Worm (Caenorhabditis elegans) whole organism, L3 larva: ENCODE results near the gene clec-221.

ENCODE experiments used
- ceh-28 ChIP-seq: fragments of 150-350 bp; optimal IDR thresholded peaks from 2 replicates; lab custom pipeline; 2014; ENCODE audit warnings: missing biosample characterization, missing genetic modification reagents, missing genetic modification characterization
- fkh-10 ChIP-seq: sonication (generic microtip); optimal IDR thresholded peaks from 2 replicates; lab custom pipeline; 2017; ENCODE audit warnings: missing biosample characterization, missing genetic modification reagents, missing genetic modification characterization
- fos-1 ChIP-seq: fragments of 150-350 bp; optimal IDR thresholded peaks from 2 replicates; lab custom pipeline; 2014; ENCODE audit warnings: missing biosample characterization, missing genetic modification characterization
- lin-39 ChIP-seq: fragments of 150-350 bp; optimal IDR thresholded peaks from 2 replicates; lab custom pipeline; 2018; ENCODE audit warnings: missing biosample characterization, missing genetic modification reagents, missing genetic modification characterization
- nhr-23 ChIP-seq: fragments of 150-350 bp; optimal IDR thresholded peaks from 2 replicates; lab custom pipeline; 2014; ENCODE audit warnings: missing biosample characterization, missing genetic modification reagents, missing genetic modification characterization
- nhr-237 ChIP-seq: fragments of 150-350 bp; optimal IDR thresholded peaks from 2 replicates; lab custom pipeline; 2014; ENCODE audit warnings: missing biosample characterization, missing genetic modification characterization
- pha-4 ChIP-seq: fragments of 150-350 bp; optimal IDR thresholded peaks from 2 replicates; lab custom pipeline; 2014; ENCODE audit warnings: missing biosample characterization, missing genetic modification reagents, missing genetic modification characterization
- unc-39 ChIP-seq: sonication (generic microtip); optimal IDR thresholded peaks from 4 replicates; lab custom pipeline; 2017; ENCODE audit warnings: missing biosample characterization, missing genetic modification characterization
- unc-62 ChIP-seq: fragments of 150-350 bp; sonication (generic microtip); optimal IDR thresholded peaks from 4 replicates; lab custom pipeline; 2014; ENCODE audit warnings: missing biosample characterization, missing genetic modification reagents, missing genetic modification characterization
- ztf-4 ChIP-seq: fragments of 150-350 bp; optimal IDR thresholded peaks from 2 replicates; lab custom pipeline; 2014; ENCODE audit warnings: missing biosample characterization, missing genetic modification characterization

DNA sequence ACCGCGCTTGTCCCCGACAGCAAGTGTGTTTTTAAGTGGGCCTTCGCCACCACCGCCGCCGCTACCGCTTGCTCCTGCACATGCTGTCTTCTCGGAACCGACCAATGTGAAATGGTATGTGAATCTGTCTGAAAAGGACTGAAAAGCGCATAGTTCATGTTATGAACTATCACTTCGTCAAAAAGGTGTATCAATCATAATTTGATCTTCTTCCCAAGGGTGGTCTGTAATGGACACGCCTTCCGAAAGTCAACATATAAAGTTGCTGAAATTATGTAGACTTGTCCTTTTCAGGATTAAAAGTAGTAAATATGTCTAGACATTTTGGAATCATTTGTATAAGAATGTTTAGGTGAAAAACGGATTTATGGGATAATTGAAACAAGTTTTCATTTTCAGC lies 12.1 kb downstream of the clec-221 start, which contains the start of gene zip-9:
- TF ChIP-seq pha-4 (tag; lab: Kevin White, UChicago), result no peak
- no peak for TF ChIP-seq unc-62 (GFP tag; lab: Kevin White, UChicago)
- no peak for TF ChIP-seq ceh-28
- no peak for TF ChIP-seq lin-39
- no peak for TF ChIP-seq nhr-237 (tag; lab: Kevin White, UChicago)
- no peak for TF ChIP-seq ztf-4 (tag; lab: Kevin White, UChicago)
- TF ChIP-seq nhr-23 (tag; lab: Kevin White, UChicago), result no peak
- no peak for TF ChIP-seq fkh-10
- no peak for TF ChIP-seq unc-39 (tag; lab: Kevin White, UChicago)
- no peak for TF ChIP-seq fos-1 (tag; lab: Kevin White, UChicago)
